Worm (Caenorhabditis elegans): ENCODE data around the gene C03H5.4.

Gene C03H5.4

DNA sequence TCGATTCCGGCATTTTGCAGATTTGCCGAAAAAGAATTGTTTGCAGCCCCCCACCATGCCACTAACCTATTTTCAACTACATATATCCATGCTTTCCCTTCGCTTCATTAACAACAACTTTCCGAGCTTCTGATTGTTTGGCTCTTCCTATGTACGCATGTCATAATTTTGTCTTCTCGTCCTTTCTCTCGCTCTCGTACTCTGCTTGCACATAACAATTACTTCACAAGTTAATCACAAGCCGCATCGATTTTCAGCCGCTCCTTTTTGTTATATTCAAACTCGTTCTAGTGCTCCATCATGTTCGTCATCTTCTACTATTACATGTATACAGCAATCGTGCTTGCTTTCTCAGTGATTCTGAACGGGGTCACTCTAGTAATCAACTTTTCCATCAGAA is 3.3 kb downstream of the C03H5.4 start, which contains the start of gene C03H5.9:
C03H5.9 (plus strand) TSS at position 301 of the 400 bp plus-strand sequence.
- no peak for TF ChIP-seq unc-62 (GFP tag; optimal IDR thresholded peaks at IDR 0.05)

DNA sequence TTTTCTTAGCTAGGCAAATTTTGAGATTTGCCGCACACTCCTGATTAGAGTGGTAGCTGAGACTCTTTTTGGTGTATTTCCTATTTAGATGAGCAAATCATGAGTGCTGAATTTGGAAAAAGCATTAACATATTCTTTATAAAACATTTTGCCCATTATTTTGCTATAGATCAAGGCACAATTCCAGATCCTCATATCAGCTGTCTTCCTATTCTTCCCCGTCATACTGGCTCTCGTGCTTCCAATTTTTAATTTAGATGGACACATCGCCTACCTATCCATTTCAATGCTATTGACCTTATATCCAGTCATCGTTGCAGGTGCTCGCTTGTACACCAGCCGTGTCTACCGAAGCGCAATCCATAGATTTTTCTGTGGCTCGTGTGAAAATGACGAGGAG is 4.9 kb downstream of the C03H5.4 start, which contains the start of gene C03H5.7:
C03H5.7 (plus strand) TSS at position 301 of the 400 bp plus-strand sequence.
- no peak for TF ChIP-seq unc-62 (GFP tag; optimal IDR thresholded peaks at IDR 0.05)

DNA sequence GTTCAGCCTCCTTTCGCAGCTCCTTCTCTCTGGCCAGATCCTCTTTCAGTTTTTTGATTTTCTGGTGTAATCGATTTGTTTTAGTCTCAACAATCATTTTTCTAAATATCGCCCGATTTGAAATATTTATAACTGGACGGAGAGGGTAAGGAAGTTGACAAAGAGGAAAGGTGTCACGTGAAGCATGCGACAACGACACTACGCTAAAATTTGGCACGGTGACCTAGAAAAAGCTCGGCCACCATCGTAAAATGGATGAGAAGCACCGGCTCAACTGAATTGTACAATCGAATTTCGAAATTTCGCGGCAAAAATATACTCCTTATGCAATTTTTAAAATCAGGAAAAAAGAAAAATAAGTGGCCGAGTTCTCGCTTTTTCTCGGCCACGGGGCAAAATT is 10.2 kb downstream of the C03H5.4 start, which contains the start of gene C03H5.5:
C03H5.5 (minus strand) TSS at position 101 of the 400 bp plus-strand sequence.
- no peak for TF ChIP-seq unc-62 (GFP tag; optimal IDR thresholded peaks at IDR 0.05)

DNA sequence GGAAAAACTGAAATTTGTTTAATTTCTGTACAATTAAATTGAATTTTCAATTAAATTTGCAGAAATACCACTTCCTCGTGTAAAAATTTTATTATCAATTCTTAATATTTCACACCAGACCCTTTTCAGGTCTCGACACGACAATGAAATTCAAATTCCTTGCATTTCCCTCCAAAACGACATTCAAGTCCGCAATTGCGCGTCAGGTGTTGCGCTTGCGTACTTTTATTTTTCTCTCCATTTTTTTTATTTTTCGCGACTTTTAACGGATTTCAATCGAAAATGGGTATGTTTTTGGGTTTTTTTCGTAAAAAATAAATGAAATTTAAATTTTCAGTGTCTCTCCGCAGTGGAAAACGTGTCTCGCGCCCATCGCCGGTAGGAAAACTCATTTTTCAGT is 10.9 kb downstream of the C03H5.4 start, which contains the start of gene C03H5.3:
C03H5.3 (plus strand) TSS at position 132 of the 400 bp plus-strand sequence.
- no peak for TF ChIP-seq unc-62 (GFP tag; optimal IDR thresholded peaks at IDR 0.05)

DNA sequence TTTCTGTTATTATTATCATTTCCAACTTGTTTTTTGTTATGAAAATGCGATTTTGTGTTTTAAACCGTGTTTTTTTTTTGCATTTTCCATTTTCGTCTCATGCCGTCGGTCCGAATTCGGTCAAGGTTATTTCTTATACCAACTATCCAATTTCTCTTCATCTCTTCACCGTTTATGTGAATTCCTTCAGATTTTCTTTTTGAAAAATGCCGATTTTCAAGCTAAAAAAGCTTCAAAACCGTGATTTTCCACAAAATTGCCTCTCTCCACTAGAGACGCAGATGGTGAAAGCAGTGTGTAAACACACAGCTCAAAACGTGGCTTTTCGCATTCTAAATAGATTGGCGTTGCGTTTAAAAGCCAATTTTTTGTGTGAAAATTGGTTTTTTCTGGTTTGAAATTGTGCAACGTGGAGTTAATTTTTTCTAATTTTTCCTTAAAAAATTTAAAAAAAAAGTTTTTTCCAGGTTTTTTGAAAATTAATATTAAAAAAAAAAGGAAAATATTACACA is 12.8 kb downstream of the C03H5.4 start:
- TF ChIP-seq unc-62 (GFP tag; optimal IDR thresholded peaks at IDR 0.05): no peak

DNA sequence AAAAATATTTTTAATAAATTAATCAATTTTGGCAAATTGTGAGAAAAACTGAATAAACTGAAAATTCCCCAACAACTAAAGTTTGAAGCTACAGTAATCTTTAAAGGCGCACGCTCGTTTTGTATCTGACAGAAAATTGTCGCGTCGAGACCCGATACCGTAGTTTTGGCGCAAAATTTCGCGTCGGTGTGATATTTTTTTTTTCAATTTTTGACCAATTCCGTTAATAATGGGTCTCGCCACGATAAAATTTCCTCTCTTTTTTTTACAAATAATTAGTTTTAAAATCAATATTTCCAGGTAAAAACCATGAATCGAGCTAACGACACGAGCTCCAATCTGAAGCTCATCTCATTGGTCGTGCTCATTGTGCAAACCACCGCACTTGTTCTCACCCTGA is 13.5 kb downstream of the C03H5.4 start, which contains the start of gene nstp-4:
nstp-4 (plus strand) TSS at position 301 of the 400 bp plus-strand sequence.
- no peak for TF ChIP-seq unc-62 (GFP tag; optimal IDR thresholded peaks at IDR 0.05)

DNA sequence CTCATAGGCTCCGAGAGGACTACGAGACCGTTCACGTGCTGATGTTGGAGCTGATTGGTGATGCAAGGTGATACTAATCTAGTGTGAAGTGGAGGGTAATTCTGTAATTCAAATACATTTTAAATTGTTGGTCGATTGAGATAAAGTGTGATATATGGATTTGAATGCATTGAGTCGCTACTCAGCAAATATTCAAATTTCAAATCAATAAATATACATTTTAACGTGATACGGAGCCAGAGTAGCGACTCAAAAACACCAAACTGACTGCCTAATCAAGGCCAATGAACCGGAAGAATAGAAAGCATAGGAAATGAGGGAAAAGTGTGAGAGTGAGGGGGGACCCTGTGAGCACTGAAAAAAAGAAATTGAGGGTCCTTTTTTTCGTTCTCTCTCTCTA is 24.3 kb downstream of the C03H5.4 start, which contains the start of gene C03H5.6:
C03H5.6 (minus strand) TSS at position 101 of the 400 bp plus-strand sequence.
- no peak for TF ChIP-seq unc-62 (GFP tag; optimal IDR thresholded peaks at IDR 0.05)

DNA sequence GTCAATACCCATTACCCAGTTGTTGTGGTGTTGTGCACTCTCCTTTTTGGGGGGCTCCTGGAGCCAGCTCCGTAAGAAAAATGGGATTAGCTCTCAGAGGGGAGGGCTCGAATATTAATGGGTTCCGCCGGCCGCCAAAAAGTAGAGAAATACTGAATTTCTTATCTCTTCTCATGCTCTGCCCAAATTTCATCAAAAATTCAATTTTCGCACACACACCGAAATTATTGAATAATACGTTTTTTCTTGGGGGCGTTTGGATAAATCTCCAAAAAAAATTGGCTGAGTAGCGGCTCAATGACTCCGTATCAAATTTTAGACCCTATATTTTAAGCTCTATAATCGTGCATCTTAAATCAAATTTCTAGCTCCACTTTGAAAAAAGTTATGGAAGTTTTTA is 25.1 kb downstream of the C03H5.4 start:
- TF ChIP-seq unc-62 (GFP tag; optimal IDR thresholded peaks at IDR 0.05): no peak

DNA sequence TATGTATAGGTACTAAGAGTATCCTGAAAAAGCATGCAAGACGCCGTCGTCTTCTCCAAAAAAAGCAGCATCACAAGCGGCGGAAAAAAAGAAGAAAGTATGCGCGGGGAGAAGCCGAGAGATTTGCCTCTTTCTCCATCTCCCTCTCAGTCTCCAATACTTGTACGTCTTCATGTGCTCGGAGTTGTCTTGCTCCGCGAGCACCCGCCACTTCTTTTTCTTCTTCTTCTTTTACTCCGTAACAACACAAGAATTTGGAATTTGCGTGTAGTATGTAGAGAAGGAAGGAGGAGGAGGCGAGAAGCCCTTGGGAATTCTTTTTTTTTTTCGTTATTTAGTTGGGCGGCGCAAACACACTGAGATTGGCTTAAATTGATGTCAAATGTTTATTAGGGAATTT is 26.2 kb downstream of the C03H5.4 start:
- no peak for TF ChIP-seq unc-62 (GFP tag; optimal IDR thresholded peaks at IDR 0.05)

DNA sequence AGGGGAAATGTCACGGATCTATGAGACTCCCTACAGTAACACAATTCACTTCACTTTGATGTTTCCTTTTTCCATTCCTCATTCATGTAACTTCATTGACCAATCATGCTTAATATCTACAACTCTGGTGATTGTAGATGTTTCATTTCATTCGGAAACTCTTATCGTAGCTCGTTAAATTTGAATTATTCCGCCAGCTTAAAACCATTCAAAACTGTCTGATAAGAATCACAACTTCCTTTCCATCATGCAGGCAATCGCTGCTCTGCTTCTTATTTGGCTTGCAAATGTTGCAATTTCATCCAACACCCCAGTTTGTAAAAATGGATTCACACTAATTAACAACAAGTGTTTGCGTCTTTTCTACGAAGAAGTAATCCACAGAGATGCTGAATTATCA is 27.4 kb downstream of the C03H5.4 start, which contains the start of gene clec-10:
clec-10 (plus strand) TSS at position 244 of the 400 bp plus-strand sequence.
- TF ChIP-seq unc-62 (GFP tag; optimal IDR thresholded peaks at IDR 0.05): no peak

DNA sequence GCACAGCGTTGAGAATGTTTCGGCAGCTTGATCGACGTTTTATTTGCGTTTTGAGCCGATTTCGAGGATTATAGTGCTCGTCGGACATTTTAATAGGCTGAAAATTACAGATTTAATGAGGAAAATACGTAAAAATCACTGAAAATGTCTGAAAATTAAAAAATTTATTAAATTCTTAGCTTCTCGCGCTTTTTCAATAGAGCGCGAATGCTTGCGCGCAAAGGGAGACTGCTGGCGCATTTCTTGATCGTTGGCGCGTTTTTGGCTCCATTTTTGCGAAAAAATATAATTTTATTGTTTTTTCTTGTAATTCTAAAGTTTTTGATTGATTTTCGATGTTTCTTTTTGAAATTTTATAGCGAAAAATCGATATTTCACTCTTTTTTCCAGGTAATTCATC is 35.8 kb downstream of the C03H5.4 start, which contains the start of the genes dnsn-1 and C24H12.4:
dnsn-1 (minus strand) TSS at position 101 of the 400 bp plus-strand sequence.
C24H12.4 (plus strand) TSS at position 391 of the 400 bp plus-strand sequence.
- no peak for TF ChIP-seq unc-62 (GFP tag; optimal IDR thresholded peaks at IDR 0.05)

DNA sequence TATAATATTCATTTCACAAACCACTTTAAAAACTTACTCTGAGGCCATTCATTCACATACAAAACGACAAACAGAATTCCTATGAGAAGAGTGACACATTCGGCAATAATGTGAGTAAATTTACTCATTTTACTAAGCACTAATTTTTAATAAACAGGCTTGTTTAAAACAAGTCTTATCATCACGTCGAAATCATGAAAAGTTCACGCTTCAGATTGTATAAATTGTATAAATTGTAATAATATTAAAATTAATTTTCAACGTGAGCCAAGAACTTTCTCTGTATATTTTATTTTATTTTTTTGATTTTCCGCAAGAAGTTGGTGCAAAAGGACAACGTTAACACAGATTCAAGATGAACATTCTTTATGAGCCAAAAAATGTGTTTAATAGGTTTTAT is 43.7 kb downstream of the C03H5.4 start, which contains the start of gene C24H12.6:
C24H12.6 (minus strand) TSS at position 101 of the 400 bp plus-strand sequence.
- no peak for TF ChIP-seq unc-62 (GFP tag; optimal IDR thresholded peaks at IDR 0.05)

DNA sequence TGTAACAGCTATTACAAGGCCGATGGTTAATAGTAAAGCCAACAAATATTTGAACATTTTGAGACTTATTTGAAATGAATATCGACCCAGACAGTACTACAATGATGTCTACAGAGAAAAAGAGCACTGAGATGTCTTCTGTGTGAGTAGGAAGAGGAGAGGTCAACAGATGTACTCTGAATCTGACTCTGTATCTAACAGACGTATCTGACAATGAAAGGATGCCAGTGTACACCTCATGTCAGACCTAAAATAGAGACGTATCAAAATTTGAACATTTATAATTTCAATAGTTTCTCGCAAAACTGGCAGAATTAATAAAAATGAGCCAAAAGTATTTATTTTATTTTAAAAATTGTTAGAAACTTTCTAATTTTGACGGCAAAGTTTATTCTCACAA is 48.0 kb downstream of the C03H5.4 start, which contains the start of gene C24H12.8:
C24H12.8 (minus strand) TSS at position 101 of the 400 bp plus-strand sequence.
- no peak for TF ChIP-seq unc-62 (GFP tag; optimal IDR thresholded peaks at IDR 0.05)

Measured in whole organism, dauer.